Fruit fly (Drosophila melanogaster): ENCODE results near the gene CG3402.
A peak's percentile ranks its signal among the peaks of the same experiment; 100 is the strongest.

CG3402 gene

dm6 chr3L:640324-640974, 12.2 kb downstream of the CG3402 start (continued):
- TF ChIP-seq zfh2 (GFP tag; optimal IDR thresholded peaks at IDR 0.05) (peak; percentile 54), Mrtf (GFP tag; IDR thresholded peaks at IDR 0.05) (peak; percentile 71; the same call in 2 of the 3 replicates), dmrt99B (tag; optimal IDR thresholded peaks at IDR 0.05) (peak; percentile 83), CG7928 (GFP tag; optimal IDR thresholded peaks at IDR 0.05) (peak; percentile 33), CG18619 (GFP tag; optimal IDR thresholded peaks at IDR 0.05) (peak; percentile 79), Asciz (GFP tag; optimal IDR thresholded peaks at IDR 0.05) (peak; percentile 88), rib (GFP tag; IDR thresholded peaks at IDR 0.05) (peak; percentile 62), CG11560 (tag; IDR thresholded peaks at IDR 0.05) (no peak), abd-A (tag; optimal IDR thresholded peaks at IDR 0.05) (no peak), Dad (GFP tag; optimal IDR thresholded peaks at IDR 0.05) (peak; percentile 71), eve (GFP tag; optimal IDR thresholded peaks at IDR 0.05) (peak; percentile 54 to 96), NC2α (GFP tag; optimal IDR thresholded peaks at IDR 0.05) (peak; percentile 49), CG31224 (GFP tag; IDR thresholded peaks at IDR 0.05) (peak; percentile 47), CG15696 (tag; optimal IDR thresholded peaks at IDR 0.05) (peak; percentile 96), CG13296 (GFP tag; optimal IDR thresholded peaks at IDR 0.05) (peak; percentile 65), BEAF-32 (GFP tag; optimal IDR thresholded peaks at IDR 0.05) (no peak), CG6254 (GFP tag; optimal IDR thresholded peaks at IDR 0.05) (peak; percentile 83), Jarid2 (GFP tag; optimal IDR thresholded peaks at IDR 0.05) (peak; percentile 56), p53 (GFP tag; optimal IDR thresholded peaks at IDR 0.05) (peak; percentile 74), Vsx1 (GFP tag; optimal IDR thresholded peaks at IDR 0.05) (peak; percentile 52), Ada2b (GFP tag; IDR thresholded peaks at IDR 0.05) (peak; percentile 50; the same call in 1 of the 2 replicates), Ssrp (tag; optimal IDR thresholded peaks at IDR 0.05) (peak; percentile 83), CG10274 (GFP tag; optimal IDR thresholded peaks at IDR 0.05) (no peak), Gsc (GFP tag; IDR thresholded peaks at IDR 0.05) (no peak; the same call in 1 of the 2 replicates), fd3F (GFP tag; optimal IDR thresholded peaks at IDR 0.05) (peak; percentile 31), stc (GFP tag; IDR thresholded peaks at IDR 0.05) (peak; percentile 62; the same call in 1 of the 2 replicates), CG12219 (GFP tag; optimal IDR thresholded peaks at IDR 0.05) (peak; percentile 77), shn (GFP tag; optimal IDR thresholded peaks at IDR 0.05) (peak; percentile 84), usp (GFP tag; optimal IDR thresholded peaks at IDR 0.05) (no peak), Sry-β (GFP tag; optimal IDR thresholded peaks at IDR 0.05) (no peak), dpn (GFP tag; optimal IDR thresholded peaks at IDR 0.05) (peak; percentile 85 to 86), ftz-f1 (GFP tag; optimal IDR thresholded peaks at IDR 0.05) (no peak), CG3407 (GFP tag; optimal IDR thresholded peaks at IDR 0.05) (peak; percentile 79), tna (GFP tag; IDR thresholded peaks at IDR 0.05; ENCODE audit: partially characterized antibody) (no peak), unpg (GFP tag; optimal IDR thresholded peaks at IDR 0.05) (peak; percentile 86), jing (GFP tag; optimal IDR thresholded peaks at IDR 0.05) (peak; percentile 74), YL-1 (GFP tag; optimal IDR thresholded peaks at IDR 0.05) (peak; percentile 40), CG15479 (GFP tag; optimal IDR thresholded peaks at IDR 0.05) (peak; percentile 83), lmd (GFP tag; IDR thresholded peaks at IDR 0.05) (peak; percentile 79), crc (GFP tag; optimal IDR thresholded peaks at IDR 0.05) (peak; percentile 73), CG31441 (GFP tag; IDR thresholded peaks at IDR 0.05) (peak; percentile 92), Rfx (GFP tag; IDR thresholded peaks at IDR 0.05) (peak; percentile 78), Trl (optimal IDR thresholded peaks at IDR 0.05) (no peak), Trl (GFP tag; optimal IDR thresholded peaks at IDR 0.05) (peak; percentile 90), crp (GFP tag; optimal IDR thresholded peaks at IDR 0.05) (peak in 1 of 2 experiments; percentile 38), cwo (GFP tag; optimal IDR thresholded peaks at IDR 0.05) (peak; percentile 44), CG34376 (GFP tag; optimal IDR thresholded peaks at IDR 0.05) (peak; percentile 15), nerfin-1 (tag; optimal IDR thresholded peaks at IDR 0.05) (peak; percentile 81), prd (optimal IDR thresholded peaks at IDR 0.05) (no peak), prd (GFP tag; IDR thresholded peaks at IDR 0.05) (peak; percentile 88)

Measured in whole organism, embryonic.